Fruit fly (Drosophila melanogaster): ENCODE results near the gene CG8526.

The CG8526 gene

dm6 chr3R:9818295-9818694, 17.2 kb downstream of the CG8526 start, which contains the start of gene CG9459:
CG9459 (minus strand) TSS chr3R:9818395.
- TF ChIP-seq CG33017 (tag; optimal IDR thresholded peaks at IDR 0.05) (no peak), kay (GFP tag; ENCODE audit: borderline replicate concordance) (no peak), CG11617 (GFP tag; optimal IDR thresholded peaks at IDR 0.05) (no peak), CG5204 (GFP tag; optimal IDR thresholded peaks at IDR 0.05) (no peak), Clk (GFP tag; optimal IDR thresholded peaks at IDR 0.05) (no peak), Crg-1 (GFP tag; optimal IDR thresholded peaks at IDR 0.05) (no peak), Mnt (GFP tag; optimal IDR thresholded peaks at IDR 0.05) (no peak), pad (GFP tag; optimal IDR thresholded peaks at IDR 0.05) (no peak), Hr96 (GFP tag; optimal IDR thresholded peaks at IDR 0.05) (no peak), cic (GFP tag; optimal IDR thresholded peaks at IDR 0.05) (no peak), CG7101 (tag; optimal IDR thresholded peaks at IDR 0.05) (no peak), tj (GFP tag; optimal IDR thresholded peaks at IDR 0.05) (no peak), CG7045 (GFP tag; optimal IDR thresholded peaks at IDR 0.05) (no peak)

dm6 chr3R:9819777-9820176, 18.7 kb downstream of the CG8526 start, which contains the start of gene CG9458:
CG9458 (minus strand) TSS chr3R:9819877.
- no peak for TF ChIP-seq Mnt (GFP tag; optimal IDR thresholded peaks at IDR 0.05)
- TF ChIP-seq CG7101 (tag; optimal IDR thresholded peaks at IDR 0.05): no peak
- TF ChIP-seq toe (GFP tag; optimal IDR thresholded peaks at IDR 0.05): no peak
- TF ChIP-seq pad (GFP tag; optimal IDR thresholded peaks at IDR 0.05): no peak
- TF ChIP-seq Clk (GFP tag; optimal IDR thresholded peaks at IDR 0.05): no peak
- TF ChIP-seq CG1620 (GFP tag; optimal IDR thresholded peaks at IDR 0.05): no peak
- TF ChIP-seq CG33017 (tag; optimal IDR thresholded peaks at IDR 0.05): no peak
- no peak for TF ChIP-seq cic (GFP tag; optimal IDR thresholded peaks at IDR 0.05)

dm6 chr3R:9821091-9821490, 20.0 kb downstream of the CG8526 start, which contains the start of gene CG42857:
CG42857 (minus strand) TSS chr3R:9821191.
- TF ChIP-seq CG12768 (GFP tag; optimal IDR thresholded peaks at IDR 0.05) (no peak), CG5204 (GFP tag; optimal IDR thresholded peaks at IDR 0.05) (no peak), pad (GFP tag; optimal IDR thresholded peaks at IDR 0.05) (no peak), Clk (GFP tag; optimal IDR thresholded peaks at IDR 0.05) (no peak), Hr96 (GFP tag; optimal IDR thresholded peaks at IDR 0.05) (no peak), bab1 (GFP tag; optimal IDR thresholded peaks at IDR 0.05) (no peak), tj (GFP tag; optimal IDR thresholded peaks at IDR 0.05) (no peak), toe (GFP tag; optimal IDR thresholded peaks at IDR 0.05) (no peak), CG11617 (GFP tag; optimal IDR thresholded peaks at IDR 0.05) (no peak), ovo (GFP tag; optimal IDR thresholded peaks at IDR 0.05) (no peak), CG1620 (GFP tag; optimal IDR thresholded peaks at IDR 0.05) (no peak), kay (GFP tag; ENCODE audit: borderline replicate concordance) (no peak), Mnt (GFP tag; optimal IDR thresholded peaks at IDR 0.05) (no peak), CG7045 (GFP tag; optimal IDR thresholded peaks at IDR 0.05) (no peak), cnc (optimal IDR thresholded peaks at IDR 0.05) (no peak), cic (GFP tag; optimal IDR thresholded peaks at IDR 0.05) (no peak), CG33017 (tag; optimal IDR thresholded peaks at IDR 0.05) (no peak)

dm6 chr3R:9823723-9824122, 22.6 kb downstream of the CG8526 start, which contains the start of gene CG34302:
CG34302 (minus strand) TSS chr3R:9823823.
- TF ChIP-seq toe (GFP tag; optimal IDR thresholded peaks at IDR 0.05) (no peak), Clk (GFP tag; optimal IDR thresholded peaks at IDR 0.05) (no peak), CG33017 (tag; optimal IDR thresholded peaks at IDR 0.05) (no peak), CG14711 (tag; optimal IDR thresholded peaks at IDR 0.05) (no peak), Crg-1 (GFP tag; optimal IDR thresholded peaks at IDR 0.05) (no peak), cic (GFP tag; optimal IDR thresholded peaks at IDR 0.05) (no peak), Mnt (GFP tag; optimal IDR thresholded peaks at IDR 0.05) (no peak), kay (GFP tag; ENCODE audit: borderline replicate concordance) (no peak), cnc (optimal IDR thresholded peaks at IDR 0.05) (no peak), bab1 (GFP tag; optimal IDR thresholded peaks at IDR 0.05) (no peak)

dm6 chr3R:9851653-9852052, 50.6 kb downstream of the CG8526 start:
- TF ChIP-seq Clk (GFP tag; optimal IDR thresholded peaks at IDR 0.05) (no peak), CG1620 (GFP tag; optimal IDR thresholded peaks at IDR 0.05) (no peak), cic (GFP tag; optimal IDR thresholded peaks at IDR 0.05) (no peak), cnc (optimal IDR thresholded peaks at IDR 0.05) (no peak), CG11617 (GFP tag; optimal IDR thresholded peaks at IDR 0.05) (no peak), toe (GFP tag; optimal IDR thresholded peaks at IDR 0.05) (no peak), pad (GFP tag; optimal IDR thresholded peaks at IDR 0.05) (no peak), bab1 (GFP tag; optimal IDR thresholded peaks at IDR 0.05) (no peak), Hr96 (GFP tag; optimal IDR thresholded peaks at IDR 0.05) (no peak), CG14711 (tag; optimal IDR thresholded peaks at IDR 0.05) (no peak)
